Fruit fly (Drosophila melanogaster) whole organism, embryonic: ENCODE measurements around the gene CG13896.
A peak's percentile ranks its signal among the peaks of the same experiment; 100 is the strongest.

Source experiments
- B-H1 ChIP-seq: fragments of 200-800 bp; sonication (Bioruptor generic); IDR thresholded peaks from 3 replicates; pipeline ENCODE4 v1.3.6; 2022; ENCODE audit warnings: missing biosample characterization, missing genetic modification characterization
- Bteb2 ChIP-seq: fragments of 200-800 bp; sonication (Bioruptor generic); optimal IDR thresholded peaks from 2 replicates; lab custom pipeline; 2016; ENCODE audit warnings: missing biosample characterization, missing genetic modification characterization
- CG1024 ChIP-seq: fragments of 200-800 bp; sonication (Bioruptor generic); IDR thresholded peaks from 2 replicates; pipeline ENCODE4 v1.3.6; 2022; ENCODE audit warnings: missing biosample characterization, missing genetic modification characterization
- CG10565 ChIP-seq: fragments of 200-800 bp; sonication (Bioruptor generic); optimal IDR thresholded peaks from 3 replicates; lab custom pipeline; 2016; ENCODE audit warnings: missing biosample characterization, mild to moderate bottlenecking, missing genetic modification characterization
- CG11560 ChIP-seq: fragments of 200-800 bp; sonication (Bioruptor generic); IDR thresholded peaks from 3 replicates; pipeline ENCODE4 v1.3.6; 2022; ENCODE audit warnings: missing biosample characterization, missing genetic modification characterization
- CG12299 ChIP-seq: fragments of 200-800 bp; sonication (Bioruptor generic); optimal IDR thresholded peaks from 2 replicates; lab custom pipeline; 2018; ENCODE audit warnings: missing biosample characterization, mild to moderate bottlenecking, missing genetic modification characterization
- CG13624 ChIP-seq: fragments of 200-800 bp; sonication (Bioruptor generic); optimal IDR thresholded peaks from 2 replicates; lab custom pipeline; 2016; ENCODE audit warnings: missing biosample characterization, missing genetic modification characterization
- CG13775 ChIP-seq: fragments of 200-800 bp; sonication (Bioruptor generic); optimal IDR thresholded peaks from 3 replicates; lab custom pipeline; 2017; ENCODE audit warnings: missing biosample characterization, mild to moderate bottlenecking, missing genetic modification characterization
- CG13894 ChIP-seq: fragments of 200-800 bp; sonication (Bioruptor generic); optimal IDR thresholded peaks from 3 replicates; lab custom pipeline; 2018; ENCODE audit warnings: missing biosample characterization, mild to moderate bottlenecking, missing genetic modification characterization, moderate library complexity
- CG14014 ChIP-seq: fragments of 200-800 bp; sonication (Bioruptor generic); IDR thresholded peaks from 2 replicates; pipeline ENCODE4 v1.3.6; 2022; ENCODE audit warnings: missing biosample characterization, missing genetic modification characterization
- CG14050 ChIP-seq: fragments of 200-800 bp; sonication (Bioruptor generic); IDR thresholded peaks from 3 replicates; pipeline ENCODE4 v1.3.6; 2022; ENCODE audit warnings: missing biosample characterization, missing genetic modification characterization
- CG14710 ChIP-seq: fragments of 200-800 bp; sonication (Bioruptor generic); optimal IDR thresholded peaks from 3 replicates; lab custom pipeline; 2019; ENCODE audit warnings: missing biosample characterization, mild to moderate bottlenecking, missing genetic modification characterization, moderate library complexity
- CG15601 ChIP-seq: fragments of 200-800 bp; sonication (Bioruptor generic); optimal IDR thresholded peaks from 3 replicates; lab custom pipeline; 2019; ENCODE audit warnings: missing biosample characterization, mild to moderate bottlenecking, missing genetic modification characterization, moderate library complexity
- CG17186 ChIP-seq: fragments of 200-800 bp; sonication (Bioruptor generic); optimal IDR thresholded peaks from 3 replicates; lab custom pipeline; 2017; ENCODE audit warnings: missing biosample characterization, missing genetic modification reagents, missing genetic modification characterization
- CG17328 ChIP-seq: fragments of 200-800 bp; sonication (Bioruptor generic); IDR thresholded peaks from 2 replicates; pipeline ENCODE4 v1.3.6; 2022; ENCODE audit warnings: missing biosample characterization, missing genetic modification characterization
- CG1792 ChIP-seq: fragments of 200-800 bp; sonication (Bioruptor generic); optimal IDR thresholded peaks from 2 replicates; lab custom pipeline; 2016; ENCODE audit warnings: missing biosample characterization, missing genetic modification characterization
- CG3065 ChIP-seq: fragments of 200-800 bp; sonication (Bioruptor generic); optimal IDR thresholded peaks from 2 replicates; lab custom pipeline; 2016; ENCODE audit warnings: missing biosample characterization, missing genetic modification characterization
- CG32772 ChIP-seq: fragments of 200-800 bp; sonication (Bioruptor generic); IDR thresholded peaks from 2 replicates; pipeline ENCODE4 v1.3.6; 2022; ENCODE audit warnings: missing biosample characterization, missing genetic modification characterization
- CG3407 ChIP-seq: fragments of 200-800 bp; sonication (Bioruptor generic); optimal IDR thresholded peaks from 2 replicates; lab custom pipeline; 2018; ENCODE audit warnings: missing biosample characterization, mild to moderate bottlenecking, missing genetic modification characterization
- CG4360 ChIP-seq: fragments of 200-800 bp; sonication (Bioruptor generic); IDR thresholded peaks from 2 replicates; pipeline ENCODE4 v1.3.6; 2022; ENCODE audit warnings: missing biosample characterization, missing genetic modification characterization
- CG4854 ChIP-seq: fragments of 200-800 bp; sonication (Bioruptor generic); optimal IDR thresholded peaks from 2 replicates; lab custom pipeline; 2016; ENCODE audit warnings: missing biosample characterization, missing genetic modification characterization, inconsistent platforms
- CG6689 ChIP-seq: fragments of 200-800 bp; sonication (Bioruptor generic); IDR thresholded peaks from 2 replicates; pipeline ENCODE4 v1.3.6; 2022; ENCODE audit warnings: missing biosample characterization, missing genetic modification characterization
- CG7357 ChIP-seq: fragments of 200-800 bp; sonication (Bioruptor generic); IDR thresholded peaks from 3 replicates; pipeline ENCODE4 v1.3.6; 2022; ENCODE audit warnings: missing biosample characterization, missing genetic modification characterization
- CG8359 ChIP-seq: fragments of 200-800 bp; sonication (Bioruptor generic); optimal IDR thresholded peaks from 2 replicates; lab custom pipeline; 2017; ENCODE audit warnings: missing biosample characterization, mild to moderate bottlenecking, missing genetic modification characterization, borderline replicate concordance
- CG8924 ChIP-seq: fragments of 200-800 bp; optimal IDR thresholded peaks from 3 replicates; lab custom pipeline; 2019; ENCODE audit warnings: missing biosample characterization, mild to moderate bottlenecking, missing genetic modification characterization, moderate library complexity
- CG9932 ChIP-seq: fragments of 200-800 bp; sonication (Bioruptor generic); IDR thresholded peaks from 2 replicates; pipeline ENCODE4 v1.3.6; 2022; ENCODE audit warnings: missing biosample characterization, missing genetic modification characterization
- CoRest ChIP-seq: fragments of 200-800 bp; sonication (Bioruptor generic); optimal IDR thresholded peaks from 3 replicates; lab custom pipeline; 2018; ENCODE audit warnings: missing biosample characterization, mild to moderate bottlenecking, missing genetic modification characterization, moderate library complexity
- E2f1 ChIP-seq: fragments of 200-800 bp; sonication (Bioruptor generic); IDR thresholded peaks from 2 replicates; pipeline ENCODE4 v1.3.6; 2022; ENCODE audit warnings: missing biosample characterization, missing genetic modification characterization
- H2.0 ChIP-seq: fragments of 200-800 bp; sonication (Bioruptor generic); IDR thresholded peaks from 2 replicates; pipeline ENCODE4 v1.3.6; 2022; ENCODE audit warnings: missing biosample characterization, missing genetic modification characterization
- Hey ChIP-seq: fragments of 200-800 bp; sonication (Bioruptor generic); optimal IDR thresholded peaks from 3 replicates; lab custom pipeline; 2018; ENCODE audit warnings: missing biosample characterization, mild to moderate bottlenecking, missing genetic modification characterization
- MTF-1 ChIP-seq: fragments of 200-800 bp; sonication (Bioruptor generic); optimal IDR thresholded peaks from 2 replicates; lab custom pipeline; 2018; ENCODE audit warnings: missing biosample characterization, mild to moderate bottlenecking, missing genetic modification characterization, borderline replicate concordance
- Oaz ChIP-seq: fragments of 200-800 bp; sonication (Bioruptor generic); IDR thresholded peaks from 2 replicates; pipeline ENCODE4 v1.3.6; 2022; ENCODE audit warnings: missing biosample characterization, missing genetic modification characterization
- Scr ChIP-seq: fragments of 200-800 bp; sonication (Bioruptor generic); IDR thresholded peaks from 2 replicates; pipeline ENCODE4 v1.3.6; 2022; ENCODE audit warnings: missing biosample characterization, missing genetic modification characterization; ENCODE audit not compliant: partially characterized antibody
- cas ChIP-seq: fragments of 200-800 bp; sonication (Bioruptor generic); IDR thresholded peaks from 2 replicates; pipeline ENCODE4 v1.3.6; 2022; ENCODE audit warnings: missing biosample characterization, missing genetic modification characterization
- ems ChIP-seq: fragments of 200-800 bp; sonication (Bioruptor generic); optimal IDR thresholded peaks from 3 replicates; lab custom pipeline; 2016; ENCODE audit warnings: missing biosample characterization, missing genetic modification characterization
- gcm ChIP-seq: fragments of 200-800 bp; sonication (Bioruptor generic); optimal IDR thresholded peaks from 2 replicates; lab custom pipeline; 2019; ENCODE audit warnings: missing biosample characterization, mild to moderate bottlenecking, missing genetic modification characterization, moderate library complexity
- grau ChIP-seq: fragments of 200-800 bp; optimal IDR thresholded peaks from 3 replicates; lab custom pipeline; 2019; ENCODE audit warnings: missing biosample characterization, mild to moderate bottlenecking, missing genetic modification characterization, moderate library complexity
- hkb ChIP-seq, 2 experiments: fragments of 200-800 bp in 1 of 2; fragments of >200 bp in 1 of 2; sonication (Bioruptor generic) in 1 of 2; IDR thresholded peaks in 1 of 2; optimal IDR thresholded peaks in 1 of 2; 2 replicates each; pipeline versions ENCODE4 v1.3.6 to Lab custom; 2017 to 2022; ENCODE audit warnings: missing biosample characterization in 1 of 2, missing genetic modification characterization in 1 of 2
- klu ChIP-seq: fragments of 200-800 bp; sonication (Bioruptor generic); IDR thresholded peaks from 2 replicates; pipeline ENCODE4 v1.3.6; 2022; ENCODE audit warnings: missing biosample characterization, missing genetic modification characterization
- nau ChIP-seq: fragments of 200-800 bp; sonication (Bioruptor generic); optimal IDR thresholded peaks from 3 replicates; lab custom pipeline; 2017; ENCODE audit warnings: missing biosample characterization, mild to moderate bottlenecking, missing genetic modification characterization, missing genetic modification reagents
- nerfin-2 ChIP-seq: fragments of 200-800 bp; sonication (Bioruptor generic); IDR thresholded peaks from 2 replicates; pipeline ENCODE4 v1.3.6; 2022; ENCODE audit warnings: missing biosample characterization, missing genetic modification characterization; ENCODE audit not compliant: partially characterized antibody
- p53 ChIP-seq: fragments of 200-800 bp; sonication (Bioruptor generic); optimal IDR thresholded peaks from 2 replicates; lab custom pipeline; 2016; ENCODE audit warnings: missing biosample characterization, missing genetic modification characterization
- pho ChIP-seq: fragments of 200-800 bp; sonication (Bioruptor generic); optimal IDR thresholded peaks from 2 replicates; lab custom pipeline; 2016; ENCODE audit warnings: missing biosample characterization, missing genetic modification characterization
- sc ChIP-seq, 3 experiments: fragments of >200 bp in 2 of 3; fragments of 200-800 bp in 1 of 3; sonication (Bioruptor generic) in 1 of 3; optimal IDR thresholded peaks; 2 replicates in 2 of 3; 3 replicates in 1 of 3; lab custom pipeline; 2017; ENCODE audit warnings: mild to moderate bottlenecking in 1 of 3, missing biosample characterization in 1 of 3, missing genetic modification characterization in 1 of 3, missing genetic modification reagents in 1 of 3
- seq ChIP-seq: fragments of 200-800 bp; sonication (Bioruptor generic); IDR thresholded peaks from 2 replicates; pipeline ENCODE4 v1.3.6; 2022; ENCODE audit warnings: missing biosample characterization, missing genetic modification characterization
- trh ChIP-seq: fragments of 200-800 bp; sonication (Bioruptor generic); optimal IDR thresholded peaks from 2 replicates; lab custom pipeline; 2016; ENCODE audit warnings: missing biosample characterization, missing genetic modification characterization
- unpg ChIP-seq: fragments of 200-800 bp; sonication (Bioruptor generic); optimal IDR thresholded peaks from 3 replicates; lab custom pipeline; 2018; ENCODE audit warnings: missing biosample characterization, mild to moderate bottlenecking, missing genetic modification characterization, moderate library complexity
- wek ChIP-seq: fragments of 200-800 bp; sonication (Bioruptor generic); optimal IDR thresholded peaks from 3 replicates; lab custom pipeline; 2018; ENCODE audit warnings: missing biosample characterization, mild to moderate bottlenecking, missing genetic modification characterization, moderate library complexity
- zfh1 ChIP-seq: fragments of 200-800 bp; sonication (Bioruptor generic); IDR thresholded peaks from 3 replicates; pipeline ENCODE4 v1.3.6; 2022; ENCODE audit warnings: missing biosample characterization, missing genetic modification characterization

The CG13896 gene

dm6 chr3L:699368-700150, 12.1 kb downstream of the CG13896 start (continued):
- no peak for TF ChIP-seq trh (GFP tag; lab: Kevin White, UChicago)
- no peak for TF ChIP-seq gcm (GFP tag; lab: Kevin White, UChicago)
- TF ChIP-seq Bteb2 (GFP tag; lab: Kevin White, UChicago): no peak
- TF ChIP-seq CG14710 (tag; lab: Kevin White, UChicago): peak; percentile 33
- no peak for TF ChIP-seq CG7357
- no peak for TF ChIP-seq CG4854 (GFP tag; lab: Kevin White, UChicago)
- no peak for TF ChIP-seq CG1024
- no peak for TF ChIP-seq Scr (GFP tag; lab: Robert Waterston, UW)
- no peak for TF ChIP-seq cas (GFP tag; lab: Robert Waterston, UW)
- TF ChIP-seq CG6689: no peak; the same call in 1 of the 2 replicates
- no peak for TF ChIP-seq B-H1 (GFP tag; lab: Robert Waterston, UW)
- TF ChIP-seq CG13894 (tag; lab: Kevin White, UChicago): peak; percentile 100
- no peak for TF ChIP-seq sc (optimal IDR thresholded peaks at IDR 0.05; lab: Kevin White, UChicago)
- no peak for TF ChIP-seq sc (GFP tag; optimal IDR thresholded peaks at IDR 0.05; lab: Kevin White, UChicago)
- no peak for TF ChIP-seq p53
- TF ChIP-seq MTF-1: no peak
- no peak for TF ChIP-seq CG11560 (tag; lab: Robert Waterston, UW)
- TF ChIP-seq unpg: peak; percentile 38
- 0 out of 3 replicates have a peak, but pooled peaks have one; percentile 15 for TF ChIP-seq zfh1 (GFP tag; lab: Robert Waterston, UW)
- peak; percentile 60 for TF ChIP-seq CG13775 (GFP tag; lab: Kevin White, UChicago)
- no peak for TF ChIP-seq CG32772 (GFP tag; lab: Robert Waterston, UW)
- no peak for TF ChIP-seq Oaz (GFP tag; lab: Robert Waterston, UW)
- TF ChIP-seq Hey (tag; lab: Kevin White, UChicago): no peak
- no peak for TF ChIP-seq CG3407
- peak; percentile 44 for TF ChIP-seq hkb (optimal IDR thresholded peaks at IDR 0.05; lab: Kevin White, UChicago)
- TF ChIP-seq hkb (GFP tag; IDR thresholded peaks at IDR 0.05; lab: Robert Waterston, UW): no peak
- no peak for TF ChIP-seq CG17186 (GFP tag; lab: Kevin White, UChicago)
- peak; percentile 13 for TF ChIP-seq pho (GFP tag; lab: Kevin White, UChicago)
- no peak for TF ChIP-seq nerfin-2
- TF ChIP-seq wek: no peak
- no peak for TF ChIP-seq CG17328 (GFP tag; lab: Robert Waterston, UW)
- no peak for TF ChIP-seq CG3065 (GFP tag; lab: Kevin White, UChicago)
- no peak for TF ChIP-seq CG12299 (tag; lab: Kevin White, UChicago)
- peak; percentile 43; the same call in 1 of the 2 replicates for TF ChIP-seq klu (GFP tag; lab: Robert Waterston, UW)
- 0 out of 3 replicates have a peak, but pooled peaks have one; percentile 8 for TF ChIP-seq CG14050 (GFP tag; lab: Robert Waterston, UW)
- TF ChIP-seq nau: no peak
- no peak; the same call in 1 of the 2 replicates for TF ChIP-seq CG9932 (GFP tag; lab: Robert Waterston, UW)
- peak; percentile 28 for TF ChIP-seq CG8359 (GFP tag; lab: Kevin White, UChicago)
- TF ChIP-seq CG8924: peak; percentile 45
- peak; percentile 59 for TF ChIP-seq CoRest (tag; lab: Kevin White, UChicago)
- no peak for TF ChIP-seq CG10565 (GFP tag; lab: Kevin White, UChicago)
- TF ChIP-seq seq (GFP tag; lab: Robert Waterston, UW): no peak
- TF ChIP-seq CG15601 (tag; lab: Kevin White, UChicago): peak; percentile 25
- no peak for TF ChIP-seq CG14014 (GFP tag; lab: Robert Waterston, UW)
- peak; percentile 66 for TF ChIP-seq grau
- no peak for TF ChIP-seq ems (GFP tag; lab: Kevin White, UChicago)
- no peak for TF ChIP-seq CG13624 (GFP tag; lab: Kevin White, UChicago)
- no peak for TF ChIP-seq H2.0
- no peak for TF ChIP-seq CG1792 (GFP tag; lab: Kevin White, UChicago)
- TF ChIP-seq E2f1: no peak
- TF ChIP-seq CG4360 (GFP tag; lab: Robert Waterston, UW): peak; percentile 92
